Fruit fly (Drosophila melanogaster): ENCODE measurements around the gene CG13367.

CG13367 gene

DNA sequence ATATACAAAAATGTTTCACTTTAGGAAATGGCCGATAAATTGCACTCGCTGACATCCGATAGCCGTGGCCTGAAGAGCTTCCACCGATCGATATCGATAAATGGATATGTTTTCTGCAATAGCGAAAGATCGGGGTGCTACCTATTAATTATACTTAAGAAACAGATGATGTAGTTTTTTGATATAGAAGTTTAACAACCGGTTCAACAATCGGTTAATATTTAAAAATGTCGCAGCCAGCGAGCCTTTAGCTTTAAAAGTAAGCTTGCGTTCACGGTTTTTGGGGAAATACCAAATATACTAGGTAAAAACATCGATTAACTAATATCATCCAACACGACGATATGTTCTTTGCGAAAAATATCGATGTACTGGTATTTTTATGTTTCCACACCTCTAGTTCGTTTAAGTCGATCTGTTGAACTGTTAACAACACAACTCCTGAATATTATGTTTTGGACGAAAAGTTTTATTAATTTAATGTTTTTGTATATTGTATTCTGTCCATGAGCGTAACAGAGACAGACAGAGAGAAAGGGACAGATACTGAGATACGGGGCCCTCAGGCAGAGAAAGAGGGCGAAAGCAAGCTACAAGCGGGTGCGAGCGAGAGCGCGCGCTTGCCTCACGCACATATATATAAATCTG lies 8.9 kb upstream of the CG13367 start, which contains the start of gene Dredd:
Gene Dredd, minus strand, starts transcription at position 51 of the 648 bp plus-strand sequence.
- TF ChIP-seq CG10348 (GFP tag; IDR thresholded peaks at IDR 0.05): no peak
- no peak for TF ChIP-seq CG12605 (GFP tag; IDR thresholded peaks at IDR 0.05)
- no peak for TF ChIP-seq rn (GFP tag; IDR thresholded peaks at IDR 0.05)
- no peak for TF ChIP-seq Ets98B (GFP tag; IDR thresholded peaks at IDR 0.05)
- TF ChIP-seq CG17806 (tag; optimal IDR thresholded peaks at IDR 0.05): no peak
- no peak for TF ChIP-seq CG13204 (GFP tag; optimal IDR thresholded peaks at IDR 0.05)
- no peak for TF ChIP-seq D1 (tag; optimal IDR thresholded peaks at IDR 0.05)
- no peak for TF ChIP-seq CG8159 (tag; optimal IDR thresholded peaks at IDR 0.05)

DNA sequence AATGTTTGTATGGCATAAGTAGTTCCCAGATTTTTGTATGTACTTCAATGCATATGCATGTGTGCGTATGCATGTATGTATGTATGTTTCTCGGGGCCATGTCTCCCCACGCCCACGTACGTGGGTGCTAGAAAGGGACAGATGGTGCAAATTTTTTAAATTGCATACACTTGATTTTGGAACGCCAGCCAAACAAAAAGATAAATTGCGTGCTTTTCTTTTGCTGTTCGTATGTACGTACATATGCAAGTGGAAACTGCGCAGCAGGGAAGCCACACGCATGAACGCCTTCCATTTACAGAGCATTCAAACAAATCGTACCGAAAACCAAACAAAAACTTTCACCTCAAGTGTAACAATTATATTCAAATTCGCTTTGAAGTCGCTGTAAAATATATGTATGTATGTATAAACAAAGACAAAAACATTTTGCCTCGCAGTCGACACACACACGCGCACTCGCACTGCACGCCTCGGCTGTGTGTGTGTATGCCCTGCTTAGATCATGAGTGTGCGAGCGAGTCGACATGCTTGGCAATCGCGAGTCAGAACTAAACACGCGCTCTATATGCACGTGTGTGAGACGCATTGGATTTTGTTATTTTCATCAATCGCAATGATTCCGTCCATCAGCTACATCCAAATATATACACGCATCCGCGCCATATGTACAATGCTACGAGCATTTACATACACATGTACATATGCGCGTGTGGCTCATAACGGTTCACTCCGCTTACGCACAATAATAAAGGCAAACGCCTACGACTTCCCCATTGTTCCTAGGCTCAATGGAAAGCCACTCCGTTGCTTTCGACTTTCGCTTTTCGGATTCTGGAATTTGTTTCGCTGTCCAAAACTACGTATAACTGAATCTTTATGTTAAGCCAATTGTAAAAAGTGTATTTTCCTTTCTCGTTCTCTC lies 7.7 kb upstream of the CG13367 start:
- TF ChIP-seq Ets98B (GFP tag; IDR thresholded peaks at IDR 0.05): peak; percentile 39; the same call in 1 of the 2 replicates
- no peak for TF ChIP-seq CG17806 (tag; optimal IDR thresholded peaks at IDR 0.05)

DNA sequence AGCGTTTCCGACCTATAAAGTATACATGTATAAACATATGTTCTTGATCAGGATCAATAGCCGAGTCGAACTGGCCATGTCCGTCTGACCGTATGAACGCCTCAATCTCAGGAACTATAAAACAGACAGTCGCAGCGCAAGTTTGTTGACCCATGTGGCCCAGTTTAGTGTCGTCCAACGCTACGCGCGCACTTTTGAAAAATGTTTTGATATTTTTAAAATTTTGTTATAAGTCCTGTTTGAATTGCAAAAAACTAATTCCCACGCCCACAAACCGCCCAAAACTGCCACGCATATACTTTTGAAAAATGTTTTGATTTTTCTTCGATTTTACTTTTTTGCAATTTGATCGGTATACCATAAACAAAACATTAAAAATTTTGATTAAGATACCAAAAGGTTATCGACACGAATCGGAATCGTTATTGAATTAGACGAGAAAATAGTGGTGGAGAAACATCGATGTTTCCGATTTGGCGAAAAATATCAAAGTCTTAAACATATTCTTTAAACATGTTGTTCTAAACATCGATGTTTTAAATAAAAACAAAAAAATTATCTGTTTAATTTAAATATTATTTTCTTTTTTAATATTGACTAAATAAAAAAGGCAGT lies 1.9 kb downstream of the CG13367 start:
- 0 out of 2 replicates have a peak, but pooled peaks have one; percentile 9 for TF ChIP-seq CG12605 (GFP tag; IDR thresholded peaks at IDR 0.05)
- no peak for TF ChIP-seq CG32121 (GFP tag; IDR thresholded peaks at IDR 0.05)
- TF ChIP-seq EcR (GFP tag; optimal IDR thresholded peaks at IDR 0.05): peak; percentile 92

- no peak for TF ChIP-seq CG12605 (GFP tag; IDR thresholded peaks at IDR 0.05)
- TF ChIP-seq EcR (GFP tag; optimal IDR thresholded peaks at IDR 0.05): peak; percentile 16
- TF ChIP-seq CG17806 (tag; optimal IDR thresholded peaks at IDR 0.05): no peak
- no peak for TF ChIP-seq CG13204 (GFP tag; optimal IDR thresholded peaks at IDR 0.05)
- no peak for TF ChIP-seq D1 (tag; optimal IDR thresholded peaks at IDR 0.05)
- TF ChIP-seq Pif1A (GFP tag; optimal IDR thresholded peaks at IDR 0.05): no peak
- no peak for TF ChIP-seq fd96Ca (GFP tag; IDR thresholded peaks at IDR 0.05)
- no peak for TF ChIP-seq CG10348 (GFP tag; IDR thresholded peaks at IDR 0.05)
- TF ChIP-seq CG15710 (tag; optimal IDR thresholded peaks at IDR 0.05): no peak
- no peak for TF ChIP-seq CG8301 (tag; optimal IDR thresholded peaks at IDR 0.05)
- TF ChIP-seq CG34367 (tag; optimal IDR thresholded peaks at IDR 0.05): no peak
- TF ChIP-seq Ets98B (GFP tag; IDR thresholded peaks at IDR 0.05): peak; percentile 17; the same call in 1 of the 2 replicates
- no peak for TF ChIP-seq Pif1B (GFP tag; optimal IDR thresholded peaks at IDR 0.05)
- TF ChIP-seq CG8159 (tag; optimal IDR thresholded peaks at IDR 0.05): no peak
- no peak for TF ChIP-seq Snoo (tag; optimal IDR thresholded peaks at IDR 0.05)
Measured at dm6 chrX:647056-647627, 2.6 kb downstream of the CG13367 start, which contains the start of gene Roc1a. Gene Roc1a (plus strand): TSS chrX:647304.

- no peak for TF ChIP-seq CG32121 (GFP tag; IDR thresholded peaks at IDR 0.05)
- TF ChIP-seq EcR (GFP tag; optimal IDR thresholded peaks at IDR 0.05): peak; percentile 47
Measured at dm6 chrX:654221-654620, 9.7 kb downstream of the CG13367 start.

DNA sequence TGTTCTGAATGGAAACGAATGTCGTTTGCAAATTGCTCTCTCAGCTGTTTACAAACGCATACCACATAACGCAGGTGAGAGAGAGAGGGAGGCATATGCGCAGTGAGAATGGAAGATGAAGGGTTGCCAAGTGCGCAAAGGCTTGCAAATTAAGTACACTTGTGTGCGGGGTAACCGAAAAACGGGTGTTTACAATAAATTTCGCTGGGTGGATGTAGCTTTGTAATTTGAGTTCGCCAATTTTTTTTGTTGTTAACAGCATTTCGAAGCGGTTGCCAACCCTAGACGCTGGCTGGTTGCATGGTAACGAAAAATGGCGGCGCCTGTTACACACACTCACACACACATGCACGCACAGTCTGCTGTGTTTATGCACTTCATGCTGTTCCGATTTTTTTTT lies 10.4 kb downstream of the CG13367 start:
- TF ChIP-seq CG15710 (tag; optimal IDR thresholded peaks at IDR 0.05) (peak; percentile 94), Pif1A (GFP tag; optimal IDR thresholded peaks at IDR 0.05) (peak; percentile 95), CG8301 (tag; optimal IDR thresholded peaks at IDR 0.05) (peak; percentile 93), CG12605 (GFP tag; IDR thresholded peaks at IDR 0.05) (peak; percentile 97), Ets98B (GFP tag; IDR thresholded peaks at IDR 0.05) (peak; percentile 99), Snoo (tag; optimal IDR thresholded peaks at IDR 0.05) (peak; percentile 95), CG17806 (tag; optimal IDR thresholded peaks at IDR 0.05) (peak; percentile 91), Pif1B (GFP tag; optimal IDR thresholded peaks at IDR 0.05) (peak; percentile 94), gl (tag; optimal IDR thresholded peaks at IDR 0.05) (peak; percentile 89), CG14655 (GFP tag; optimal IDR thresholded peaks at IDR 0.05) (no peak), CG4496 (GFP tag; IDR thresholded peaks at IDR 0.05) (peak; percentile 99), rn (GFP tag; IDR thresholded peaks at IDR 0.05) (peak; percentile 91), CG32121 (GFP tag; IDR thresholded peaks at IDR 0.05) (peak; percentile 98), CG9948 (tag; optimal IDR thresholded peaks at IDR 0.05) (peak; percentile 87), CG13204 (GFP tag; optimal IDR thresholded peaks at IDR 0.05) (no peak), CG10348 (GFP tag; IDR thresholded peaks at IDR 0.05) (peak; percentile 88), EcR (GFP tag; optimal IDR thresholded peaks at IDR 0.05) (no peak), CG8159 (tag; optimal IDR thresholded peaks at IDR 0.05) (peak; percentile 90), CG34367 (tag; optimal IDR thresholded peaks at IDR 0.05) (peak; percentile 94), fd96Ca (GFP tag; IDR thresholded peaks at IDR 0.05) (peak; percentile 99), D1 (tag; optimal IDR thresholded peaks at IDR 0.05) (no peak)
